Worm (Caenorhabditis elegans) whole organism, mixed stage, embryonic: ENCODE data around the gene srd-8.

Experiments used
- M03D4.4 ChIP-seq: sonication (generic microtip); optimal IDR thresholded peaks from 2 replicates; lab custom pipeline; 2017; ENCODE audit warnings: mild to moderate bottlenecking, missing genetic modification characterization, missing compliant biosample characterization
- bed-3 ChIP-seq: fragments of 200-800 bp; sonication (Bioruptor generic); optimal IDR thresholded peaks from 3 replicates; lab custom pipeline; 2018; ENCODE audit warnings: mild to moderate bottlenecking, missing genetic modification characterization, moderate library complexity, missing compliant biosample characterization
- blmp-1 ChIP-seq: fragments of 150-350 bp; optimal IDR thresholded peaks from 2 replicates; lab custom pipeline; 2014; ENCODE audit warnings: missing biosample characterization, missing genetic modification characterization
- ceh-39 ChIP-seq: fragments of 150-350 bp; optimal IDR thresholded peaks from 2 replicates; lab custom pipeline; 2014; ENCODE audit warnings: missing biosample characterization, missing genetic modification characterization
- ceh-43 ChIP-seq: fragments of 200-800 bp; sonication (Bioruptor generic); optimal IDR thresholded peaks from 2 replicates; lab custom pipeline; 2018; ENCODE audit warnings: mild to moderate bottlenecking, missing genetic modification characterization, moderate library complexity, missing compliant biosample characterization
- ceh-83 ChIP-seq: fragments of 200-800 bp; sonication (Bioruptor generic); optimal IDR thresholded peaks from 2 replicates; lab custom pipeline; 2018; ENCODE audit warnings: mild to moderate bottlenecking, missing genetic modification characterization, missing compliant biosample characterization
- ces-1 ChIP-seq: fragments of 150-350 bp; optimal IDR thresholded peaks from 2 replicates; lab custom pipeline; 2014; ENCODE audit warnings: missing biosample characterization, missing genetic modification reagents, missing genetic modification characterization
- cnd-1 ChIP-seq: fragments of 200-800 bp; sonication (Bioruptor generic); optimal IDR thresholded peaks from 2 replicates; lab custom pipeline; 2018; ENCODE audit warnings: mild to moderate bottlenecking, missing genetic modification characterization, missing compliant biosample characterization
- drap-1 ChIP-seq: fragments of 200-800 bp; sonication (Bioruptor generic); optimal IDR thresholded peaks from 3 replicates; lab custom pipeline; 2018; ENCODE audit warnings: mild to moderate bottlenecking, missing genetic modification characterization, missing compliant biosample characterization
- elt-1 ChIP-seq: sonication (generic microtip); optimal IDR thresholded peaks from 2 replicates; lab custom pipeline; 2017; ENCODE audit warnings: missing genetic modification characterization, mild to moderate bottlenecking, missing compliant biosample characterization, antibody characterized with exemption, moderate library complexity, borderline replicate concordance; ENCODE audit not compliant: insufficient read depth
- elt-3 ChIP-seq: fragments of 150-350 bp; optimal IDR thresholded peaks from 2 replicates; lab custom pipeline; 2014; ENCODE audit warnings: missing biosample characterization, missing genetic modification characterization
- ham-2 ChIP-seq: fragments of 200-800 bp; sonication (Bioruptor generic); optimal IDR thresholded peaks from 2 replicates; lab custom pipeline; 2018; ENCODE audit warnings: mild to moderate bottlenecking, missing genetic modification characterization, missing compliant biosample characterization
- hlh-1 ChIP-seq: fragments of 150-350 bp; optimal IDR thresholded peaks from 2 replicates; lab custom pipeline; 2014; ENCODE audit warnings: missing biosample characterization, missing genetic modification reagents, missing genetic modification characterization
- lin-13 ChIP-seq: fragments of 150-350 bp; optimal IDR thresholded peaks from 2 replicates; lab custom pipeline; 2014; ENCODE audit warnings: missing biosample characterization, missing genetic modification characterization
- lin-32 ChIP-seq: fragments of 200-800 bp; sonication (Bioruptor generic); optimal IDR thresholded peaks from 2 replicates; lab custom pipeline; 2018; ENCODE audit warnings: mild to moderate bottlenecking, missing genetic modification characterization, missing compliant biosample characterization
- lsy-2 ChIP-seq: fragments of 150-350 bp; optimal IDR thresholded peaks from 2 replicates; lab custom pipeline; 2014; ENCODE audit warnings: missing biosample characterization, missing genetic modification characterization
- mab-5 ChIP-seq: fragments of 150-350 bp; optimal IDR thresholded peaks from 2 replicates; lab custom pipeline; 2014; ENCODE audit warnings: missing biosample characterization, missing genetic modification characterization
- mep-1 ChIP-seq: fragments of 150-350 bp; optimal IDR thresholded peaks from 2 replicates; lab custom pipeline; 2017; ENCODE audit warnings: missing biosample characterization, missing genetic modification reagents, missing genetic modification characterization, inconsistent platforms
- mls-2 ChIP-seq: sonication (generic microtip); optimal IDR thresholded peaks from 2 replicates; lab custom pipeline; 2016; ENCODE audit warnings: mild to moderate bottlenecking, missing genetic modification characterization, moderate library complexity, missing compliant biosample characterization
- nhr-12 ChIP-seq: fragments of 150-350 bp; optimal IDR thresholded peaks from 2 replicates; lab custom pipeline; 2014; ENCODE audit warnings: missing biosample characterization, missing genetic modification characterization
- nhr-2 ChIP-seq: fragments of 150-350 bp; optimal IDR thresholded peaks from 2 replicates; lab custom pipeline; 2014; ENCODE audit warnings: missing biosample characterization, missing genetic modification characterization
- nhr-237 ChIP-seq: fragments of 150-350 bp; optimal IDR thresholded peaks from 2 replicates; lab custom pipeline; 2014; ENCODE audit warnings: missing biosample characterization, missing genetic modification characterization
- nhr-28 ChIP-seq: fragments of 150-350 bp; optimal IDR thresholded peaks from 2 replicates; lab custom pipeline; 2014; ENCODE audit warnings: missing biosample characterization, missing genetic modification characterization
- nhr-76 ChIP-seq: sonication (generic microtip); optimal IDR thresholded peaks from 2 replicates; lab custom pipeline; 2017; ENCODE audit warnings: missing biosample characterization, missing genetic modification characterization
- pha-4 ChIP-seq: fragments of 150-350 bp; optimal IDR thresholded peaks from 2 replicates; lab custom pipeline; 2018; ENCODE audit warnings: missing biosample characterization, missing genetic modification reagents, missing genetic modification characterization
- sem-2 ChIP-seq: fragments of 200-800 bp; sonication (Bioruptor generic); optimal IDR thresholded peaks from 2 replicates; lab custom pipeline; 2018; ENCODE audit warnings: mild to moderate bottlenecking, missing genetic modification characterization, missing compliant biosample characterization
- snpc-4 ChIP-seq: fragments of 150-350 bp; optimal IDR thresholded peaks from 2 replicates; lab custom pipeline; 2014; ENCODE audit warnings: missing biosample characterization, missing genetic modification characterization
- sptf-1 ChIP-seq: sonication (generic microtip); optimal IDR thresholded peaks from 2 replicates; lab custom pipeline; 2017; ENCODE audit warnings: mild to moderate bottlenecking, missing genetic modification characterization, moderate library complexity, missing compliant biosample characterization
- tbx-8 ChIP-seq: fragments of 200-800 bp; sonication (Bioruptor generic); optimal IDR thresholded peaks from 2 replicates; lab custom pipeline; 2018; ENCODE audit warnings: mild to moderate bottlenecking, missing genetic modification characterization, moderate library complexity, missing compliant biosample characterization
- unc-120 ChIP-seq: sonication (generic microtip); optimal IDR thresholded peaks from 2 replicates; lab custom pipeline; 2017; ENCODE audit warnings: missing genetic modification characterization, missing compliant biosample characterization; ENCODE audit not compliant: poor library complexity, severe bottlenecking
- unc-39 ChIP-seq: fragments of 150-350 bp; optimal IDR thresholded peaks from 2 replicates; lab custom pipeline; 2014; ENCODE audit warnings: missing biosample characterization, missing genetic modification characterization
- unc-62 ChIP-seq: fragments of 150-350 bp; optimal IDR thresholded peaks from 2 replicates; lab custom pipeline; 2014; ENCODE audit warnings: missing biosample characterization, missing genetic modification reagents, missing genetic modification characterization
- zip-8 ChIP-seq: fragments of 150-350 bp; optimal IDR thresholded peaks from 2 replicates; lab custom pipeline; 2014; ENCODE audit warnings: missing biosample characterization, missing genetic modification characterization
- ztf-11 ChIP-seq: fragments of 150-350 bp; optimal IDR thresholded peaks from 2 replicates; lab custom pipeline; 2014; ENCODE audit warnings: missing biosample characterization, missing genetic modification characterization

Gene srd-8

ce11 chrIV:5603321-5603720 is 42.1 kb downstream of the srd-8 start:
- TF ChIP-seq pha-4 (peak; percentile 87), sem-2 (no peak)

DNA sequence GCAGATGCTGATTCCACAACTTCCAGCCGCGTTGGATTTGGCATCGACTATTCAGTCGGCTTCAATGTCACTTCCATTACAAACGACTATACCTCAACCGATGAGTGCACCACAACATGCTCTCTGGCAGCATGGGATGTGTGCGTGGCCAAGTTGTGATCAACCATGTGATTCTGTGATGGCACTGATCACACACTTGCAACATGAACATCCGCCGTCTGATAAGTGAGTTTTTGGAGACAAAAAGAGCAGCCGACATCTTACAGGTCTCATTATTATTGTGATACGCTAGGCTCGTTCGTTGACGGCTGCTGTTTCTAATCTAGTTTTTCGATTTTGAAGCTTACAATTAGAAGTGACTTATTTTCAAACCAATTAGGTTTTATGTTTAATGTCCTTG is 43.0 kb downstream of the srd-8 start:
- no peak for TF ChIP-seq nhr-237 (tag; lab: Kevin White, UChicago)
- no peak for TF ChIP-seq drap-1 (GFP tag; lab: Kevin White, UChicago)
- TF ChIP-seq hlh-1 (tag; lab: Kevin White, UChicago): no peak
- TF ChIP-seq unc-62 (GFP tag; lab: Kevin White, UChicago): no peak
- TF ChIP-seq snpc-4 (tag; lab: Kevin White, UChicago): no peak
- no peak for TF ChIP-seq sem-2
- no peak for TF ChIP-seq blmp-1 (tag; lab: Kevin White, UChicago)
- TF ChIP-seq elt-1: no peak
- TF ChIP-seq, all 35 proteins: peak for 0

ce11 chrIV:5600316-5600715 is 45.1 kb downstream of the srd-8 start:
- TF ChIP-seq ham-2 (GFP tag; lab: Kevin White, UChicago) (peak; percentile 54), ceh-39 (peak; percentile 43), unc-39 (tag; lab: Kevin White, UChicago) (no peak), nhr-2 (peak; percentile 78), ces-1 (GFP tag; lab: Kevin White, UChicago) (peak; percentile 47), drap-1 (GFP tag; lab: Kevin White, UChicago) (peak; percentile 0), hlh-1 (tag; lab: Kevin White, UChicago) (peak; percentile 39), lsy-2 (tag; lab: Kevin White, UChicago) (no peak), tbx-8 (GFP tag; lab: Kevin White, UChicago) (no peak), ztf-11 (peak; percentile 38), pha-4 (peak; percentile 97), nhr-28 (no peak), snpc-4 (tag; lab: Kevin White, UChicago) (no peak), unc-62 (GFP tag; lab: Kevin White, UChicago) (peak; percentile 43), lin-13 (peak; percentile 68), unc-120 (peak; percentile 78), mls-2 (peak; percentile 56), sptf-1 (tag; lab: Kevin White, UChicago) (peak; percentile 37), mep-1 (peak; percentile 27), cnd-1 (tag; lab: Kevin White, UChicago) (no peak)
- TF ChIP-seq, all 35 proteins: peak for 14

DNA sequence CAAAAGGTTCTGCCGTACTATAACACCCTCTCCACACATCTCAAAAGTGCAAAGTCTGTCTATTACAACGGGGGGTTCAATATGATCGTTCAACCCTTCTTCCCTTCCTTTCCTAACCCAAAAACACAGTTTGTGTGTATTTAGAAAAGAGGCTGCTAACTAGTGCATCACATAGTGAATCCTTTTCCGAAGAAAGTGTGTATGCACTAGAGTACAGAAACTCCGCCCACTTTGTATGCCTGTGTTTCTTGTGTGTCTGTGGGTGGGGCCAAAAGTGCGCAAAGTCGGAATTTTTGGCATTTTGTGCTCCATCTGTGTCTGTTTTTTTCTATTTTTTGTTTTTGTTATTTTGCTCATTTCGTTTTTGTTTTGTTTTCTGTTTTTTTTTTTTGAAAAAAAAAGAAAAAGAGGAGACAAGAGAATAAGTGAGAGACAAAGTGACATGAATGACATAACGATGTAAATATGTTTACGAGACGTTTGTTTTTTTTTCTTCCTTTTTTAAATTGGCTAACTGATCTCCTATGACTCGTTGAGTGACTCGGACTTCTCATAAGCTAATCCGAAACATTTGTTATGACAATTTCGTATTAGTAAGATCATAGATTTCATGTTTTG is 46.8 kb downstream of the srd-8 start:
- TF ChIP-seq mep-1 (no peak), ces-1 (GFP tag; lab: Kevin White, UChicago) (no peak)

DNA sequence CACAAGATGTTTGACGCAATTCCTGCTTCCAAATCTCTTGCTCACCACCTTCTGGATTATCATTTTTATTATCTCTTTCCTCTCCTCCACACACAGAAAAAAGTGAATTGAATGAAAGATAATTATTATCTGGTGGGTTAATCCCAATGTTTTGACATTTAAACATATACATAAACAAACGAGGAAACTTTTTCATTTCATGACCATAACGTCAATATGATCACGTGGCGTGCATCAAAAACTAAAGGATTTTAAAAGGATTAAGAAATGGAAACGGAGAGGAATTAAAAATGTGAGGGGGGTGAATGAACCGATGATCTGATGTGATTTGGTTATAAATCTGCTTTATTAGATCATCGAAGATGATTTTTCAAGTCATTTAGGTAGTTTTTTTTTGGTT is 49.8 kb downstream of the srd-8 start:
- no peak for TF ChIP-seq hlh-1 (tag; lab: Kevin White, UChicago)
- TF ChIP-seq sem-2: no peak
- no peak for TF ChIP-seq M03D4.4 (tag; lab: Kevin White, UChicago)
- no peak for TF ChIP-seq nhr-76 (tag; lab: Kevin White, UChicago)
- TF ChIP-seq nhr-12: no peak
- TF ChIP-seq ces-1 (GFP tag; lab: Kevin White, UChicago): no peak
- no peak for TF ChIP-seq nhr-28
- TF ChIP-seq ham-2 (GFP tag; lab: Kevin White, UChicago): no peak
- TF ChIP-seq unc-39 (tag; lab: Kevin White, UChicago): no peak
- TF ChIP-seq lsy-2 (tag; lab: Kevin White, UChicago): no peak
- no peak for TF ChIP-seq zip-8 (tag; lab: Kevin White, UChicago)
- no peak for TF ChIP-seq pha-4
- no peak for TF ChIP-seq ceh-43 (GFP tag; lab: Kevin White, UChicago)
- no peak for TF ChIP-seq mab-5 (tag; lab: Kevin White, UChicago)
- no peak for TF ChIP-seq unc-120

- no peak for TF ChIP-seq nhr-12
- no peak for TF ChIP-seq sptf-1 (tag; lab: Kevin White, UChicago)
- no peak for TF ChIP-seq elt-3
- no peak for TF ChIP-seq snpc-4 (tag; lab: Kevin White, UChicago)
- peak; percentile 65 for TF ChIP-seq pha-4
- no peak for TF ChIP-seq mab-5 (tag; lab: Kevin White, UChicago)
- no peak for TF ChIP-seq ces-1 (GFP tag; lab: Kevin White, UChicago)
- TF ChIP-seq sem-2: no peak
- TF ChIP-seq mls-2: no peak
- no peak for TF ChIP-seq lsy-2 (tag; lab: Kevin White, UChicago)
- no peak for TF ChIP-seq ham-2 (GFP tag; lab: Kevin White, UChicago)
- TF ChIP-seq ceh-39: no peak
- no peak for TF ChIP-seq ceh-83 (GFP tag; lab: Kevin White, UChicago)
- peak; percentile 99 for TF ChIP-seq unc-62 (GFP tag; lab: Kevin White, UChicago)
- TF ChIP-seq bed-3: no peak
- TF ChIP-seq nhr-2: no peak
- no peak for TF ChIP-seq lin-13
- no peak for TF ChIP-seq nhr-28
- TF ChIP-seq hlh-1 (tag; lab: Kevin White, UChicago): peak; percentile 94
- TF ChIP-seq lin-32: no peak
- no peak for TF ChIP-seq mep-1
- peak; percentile 66 for TF ChIP-seq unc-120
- TF ChIP-seq unc-39 (tag; lab: Kevin White, UChicago): no peak
- no peak for TF ChIP-seq blmp-1 (tag; lab: Kevin White, UChicago)
- no peak for TF ChIP-seq ztf-11
- TF ChIP-seq, all 35 proteins: peak for 4
Observed at ce11 chrIV:5593804-5594214, 51.6 kb downstream of the srd-8 start.
